Fruit fly (Drosophila melanogaster) whole organism, embryonic: ENCODE data around the gene Sgsh.

Experiments used
- Bgb ChIP-seq: fragments of 200-800 bp; sonication (Bioruptor generic); IDR thresholded peaks from 2 replicates; pipeline ENCODE4 v1.3.6; 2022; ENCODE audit warnings: missing biosample characterization, missing genetic modification characterization; ENCODE audit not compliant: partially characterized antibody
- Blimp-1 ChIP-seq: fragments of 200-800 bp; sonication (Bioruptor generic); optimal IDR thresholded peaks from 3 replicates; lab custom pipeline; 2018; ENCODE audit warnings: missing biosample characterization, missing genetic modification characterization, mild to moderate bottlenecking, moderate library complexity, missing genetic modification reagents
- CG10209 ChIP-seq: fragments of 200-800 bp; sonication (Bioruptor generic); optimal IDR thresholded peaks from 3 replicates; lab custom pipeline; 2017; ENCODE audit warnings: missing biosample characterization, mild to moderate bottlenecking, missing genetic modification characterization, missing genetic modification reagents
- CG10959 ChIP-seq: fragments of 200-800 bp; sonication (Bioruptor generic); IDR thresholded peaks from 2 replicates; pipeline ENCODE4 v1.3.6; 2022; ENCODE audit warnings: missing biosample characterization, missing genetic modification characterization
- CG12071 ChIP-seq: fragments of 200-800 bp; sonication (Bioruptor generic); optimal IDR thresholded peaks from 3 replicates; lab custom pipeline; 2018; ENCODE audit warnings: missing biosample characterization, mild to moderate bottlenecking, missing genetic modification characterization
- CG12299 ChIP-seq: fragments of 200-800 bp; sonication (Bioruptor generic); optimal IDR thresholded peaks from 2 replicates; lab custom pipeline; 2018; ENCODE audit warnings: missing biosample characterization, mild to moderate bottlenecking, missing genetic modification characterization
- CG14441 ChIP-seq: fragments of 200-800 bp; sonication (Bioruptor generic); IDR thresholded peaks from 2 replicates; pipeline ENCODE4 v1.3.6; 2022; ENCODE audit warnings: missing biosample characterization, missing genetic modification characterization
- CG14860 ChIP-seq: fragments of 200-800 bp; sonication (Bioruptor generic); IDR thresholded peaks from 3 replicates; pipeline ENCODE4 v1.3.6; 2022; ENCODE audit warnings: missing biosample characterization, missing genetic modification characterization; ENCODE audit not compliant: partially characterized antibody
- CG15011 ChIP-seq: fragments of 200-800 bp; sonication (Bioruptor generic); optimal IDR thresholded peaks from 3 replicates; lab custom pipeline; 2018; ENCODE audit warnings: missing biosample characterization, mild to moderate bottlenecking, missing genetic modification characterization
- CG17802 ChIP-seq: fragments of 200-800 bp; sonication (Bioruptor generic); optimal IDR thresholded peaks from 2 replicates; lab custom pipeline; 2018; ENCODE audit warnings: missing biosample characterization, mild to moderate bottlenecking, missing genetic modification characterization, moderate library complexity
- CG18619 ChIP-seq: fragments of 200-800 bp; sonication (Bioruptor generic); optimal IDR thresholded peaks from 3 replicates; lab custom pipeline; 2017; ENCODE audit warnings: missing biosample characterization, mild to moderate bottlenecking, missing genetic modification characterization
- CG2712 ChIP-seq: fragments of 200-800 bp; optimal IDR thresholded peaks from 3 replicates; lab custom pipeline; 2019; ENCODE audit warnings: missing biosample characterization, mild to moderate bottlenecking, missing genetic modification characterization, moderate library complexity
- CG34376 ChIP-seq: fragments of 200-800 bp; sonication (Bioruptor generic); optimal IDR thresholded peaks from 2 replicates; lab custom pipeline; 2018; ENCODE audit warnings: missing biosample characterization, mild to moderate bottlenecking, missing genetic modification characterization
- CG6683 ChIP-seq: fragments of 200-800 bp; sonication (Bioruptor generic); optimal IDR thresholded peaks from 2 replicates; lab custom pipeline; 2017; ENCODE audit warnings: missing biosample characterization, mild to moderate bottlenecking, missing genetic modification characterization, missing genetic modification reagents
- CG6813 ChIP-seq: fragments of 200-800 bp; sonication (Bioruptor generic); optimal IDR thresholded peaks from 2 replicates; lab custom pipeline; 2017; ENCODE audit warnings: missing biosample characterization, missing genetic modification characterization, mild to moderate bottlenecking, moderate library complexity, missing genetic modification reagents
- CG8388 ChIP-seq: fragments of 200-800 bp; sonication (Bioruptor generic); optimal IDR thresholded peaks from 2 replicates; lab custom pipeline; 2019; ENCODE audit warnings: missing biosample characterization, mild to moderate bottlenecking, missing genetic modification characterization, moderate library complexity
- CoRest ChIP-seq: fragments of 200-800 bp; sonication (Bioruptor generic); optimal IDR thresholded peaks from 3 replicates; lab custom pipeline; 2018; ENCODE audit warnings: missing biosample characterization, mild to moderate bottlenecking, missing genetic modification characterization, moderate library complexity
- Dbx ChIP-seq: fragments of 200-800 bp; sonication (Bioruptor generic); IDR thresholded peaks from 3 replicates; pipeline ENCODE4 v1.3.6; 2022; ENCODE audit warnings: missing biosample characterization, missing genetic modification characterization
- E2f1 ChIP-seq: fragments of 200-800 bp; sonication (Bioruptor generic); IDR thresholded peaks from 2 replicates; pipeline ENCODE4 v1.3.6; 2022; ENCODE audit warnings: missing biosample characterization, missing genetic modification characterization
- ERR ChIP-seq: fragments of 200-800 bp; sonication (Bioruptor generic); optimal IDR thresholded peaks from 2 replicates; lab custom pipeline; 2016; ENCODE audit warnings: missing biosample characterization, missing genetic modification characterization
- Fer3 ChIP-seq: fragments of 200-800 bp; sonication (Bioruptor generic); optimal IDR thresholded peaks from 2 replicates; lab custom pipeline; 2018; ENCODE audit warnings: missing biosample characterization, mild to moderate bottlenecking, missing genetic modification characterization, moderate library complexity
- HLH3B ChIP-seq: fragments of 200-800 bp; sonication (Bioruptor generic); IDR thresholded peaks from 2 replicates; pipeline ENCODE4 v1.3.6; 2022; ENCODE audit warnings: missing biosample characterization, missing genetic modification characterization
- HLHmδ ChIP-seq: fragments of 200-800 bp; sonication (Bioruptor generic); optimal IDR thresholded peaks from 2 replicates; lab custom pipeline; 2018; ENCODE audit warnings: missing biosample characterization, mild to moderate bottlenecking, missing genetic modification characterization, moderate library complexity
- Meics ChIP-seq: fragments of 200-800 bp; sonication (Bioruptor generic); optimal IDR thresholded peaks from 2 replicates; lab custom pipeline; 2017; ENCODE audit warnings: missing biosample characterization, mild to moderate bottlenecking, missing genetic modification characterization
- Sox102F ChIP-seq: fragments of 200-800 bp; sonication (Bioruptor generic); optimal IDR thresholded peaks from 2 replicates; lab custom pipeline; 2018; ENCODE audit warnings: missing biosample characterization, mild to moderate bottlenecking, missing genetic modification characterization, moderate library complexity
- Xrp1 ChIP-seq: fragments of 200-800 bp; sonication (Bioruptor generic); IDR thresholded peaks from 2 replicates; pipeline ENCODE4 v1.3.6; 2022; ENCODE audit warnings: missing biosample characterization, missing genetic modification characterization
- YL-1 ChIP-seq: fragments of 200-800 bp; sonication (Bioruptor generic); optimal IDR thresholded peaks from 3 replicates; lab custom pipeline; 2017; ENCODE audit warnings: missing biosample characterization, mild to moderate bottlenecking, missing genetic modification characterization
- ash1 ChIP-seq: fragments of 200-800 bp; sonication (Bioruptor generic); optimal IDR thresholded peaks from 2 replicates; lab custom pipeline; 2018; ENCODE audit warnings: missing biosample characterization, mild to moderate bottlenecking, missing genetic modification characterization
- bigmax ChIP-seq: fragments of 200-800 bp; sonication (Bioruptor generic); optimal IDR thresholded peaks from 2 replicates; lab custom pipeline; 2018; ENCODE audit warnings: missing biosample characterization, mild to moderate bottlenecking, missing genetic modification characterization
- btn ChIP-seq: fragments of 200-800 bp; sonication (Bioruptor generic); optimal IDR thresholded peaks from 2 replicates; lab custom pipeline; 2016; ENCODE audit warnings: missing biosample characterization, missing genetic modification characterization
- chm ChIP-seq: fragments of 200-800 bp; sonication (Bioruptor generic); IDR thresholded peaks from 2 replicates; pipeline ENCODE4 v1.3.6; 2022; ENCODE audit warnings: missing biosample characterization, missing genetic modification characterization
- cwo ChIP-seq: fragments of 200-800 bp; sonication (Bioruptor generic); optimal IDR thresholded peaks from 3 replicates; lab custom pipeline; 2017; ENCODE audit warnings: missing biosample characterization, missing genetic modification characterization, mild to moderate bottlenecking, moderate library complexity, missing genetic modification reagents
- dimm ChIP-seq: fragments of 200-800 bp; sonication (Bioruptor generic); IDR thresholded peaks from 2 replicates; pipeline ENCODE4 v1.3.6; 2022; ENCODE audit warnings: missing biosample characterization, missing genetic modification characterization
- exex ChIP-seq: fragments of 200-800 bp; sonication (Bioruptor generic); optimal IDR thresholded peaks from 4 replicates; lab custom pipeline; 2018; ENCODE audit warnings: missing biosample characterization, mild to moderate bottlenecking, missing genetic modification characterization, moderate library complexity
- ftz-f1 ChIP-seq: fragments of 200-800 bp; sonication (Bioruptor generic); optimal IDR thresholded peaks from 2 replicates; lab custom pipeline; 2016; ENCODE audit warnings: missing biosample characterization, missing genetic modification characterization
- gfzf ChIP-seq: fragments of 200-800 bp; sonication (Bioruptor generic); optimal IDR thresholded peaks from 2 replicates; lab custom pipeline; 2016; ENCODE audit warnings: missing biosample characterization, mild to moderate bottlenecking, missing genetic modification characterization, moderate library complexity
- gsb-n ChIP-seq: fragments of 200-800 bp; sonication (Bioruptor generic); optimal IDR thresholded peaks from 3 replicates; lab custom pipeline; 2018; ENCODE audit warnings: missing biosample characterization, mild to moderate bottlenecking, missing genetic modification characterization
- ham ChIP-seq: fragments of 200-800 bp; sonication (Bioruptor generic); IDR thresholded peaks from 2 replicates; pipeline ENCODE4 v1.3.6; 2022; ENCODE audit warnings: missing biosample characterization, missing genetic modification characterization
- hb ChIP-seq: fragments of 200-800 bp; sonication (Bioruptor generic); IDR thresholded peaks from 3 replicates; pipeline ENCODE4 v1.3.6; 2022; ENCODE audit warnings: missing biosample characterization, missing genetic modification characterization; ENCODE audit not compliant: partially characterized antibody
- knrl ChIP-seq: fragments of 200-800 bp; sonication (Bioruptor generic); IDR thresholded peaks from 3 replicates; pipeline ENCODE4 v1.3.6; 2022; ENCODE audit warnings: missing biosample characterization, missing genetic modification characterization; ENCODE audit not compliant: partially characterized antibody
- peb ChIP-seq: fragments of 200-800 bp; sonication (Bioruptor generic); IDR thresholded peaks from 2 replicates; pipeline ENCODE4 v1.3.6; 2022; ENCODE audit warnings: missing biosample characterization, missing genetic modification characterization
- ranshi ChIP-seq: fragments of 200-800 bp; sonication (Bioruptor generic); IDR thresholded peaks from 2 replicates; pipeline ENCODE4 v1.3.6; 2022; ENCODE audit warnings: missing biosample characterization, missing genetic modification characterization
- repo ChIP-seq: fragments of 200-800 bp; sonication (Bioruptor generic); optimal IDR thresholded peaks from 2 replicates; lab custom pipeline; 2016; ENCODE audit warnings: missing biosample characterization, missing genetic modification characterization
- sisA ChIP-seq: fragments of 200-800 bp; sonication (Bioruptor generic); IDR thresholded peaks from 2 replicates; pipeline ENCODE4 v1.3.6; 2022; ENCODE audit warnings: missing biosample characterization, missing genetic modification characterization
- sna ChIP-seq: fragments of 200-800 bp; sonication (Bioruptor generic); IDR thresholded peaks from 2 replicates; pipeline ENCODE4 v1.3.6; 2022; ENCODE audit warnings: missing biosample characterization, missing genetic modification characterization; ENCODE audit not compliant: partially characterized antibody
- stwl ChIP-seq: fragments of 200-800 bp; sonication (Bioruptor generic); optimal IDR thresholded peaks from 3 replicates; lab custom pipeline; 2018; ENCODE audit warnings: missing biosample characterization, mild to moderate bottlenecking, missing genetic modification characterization, moderate library complexity
- tgo ChIP-seq: fragments of 200-800 bp; sonication (Bioruptor generic); IDR thresholded peaks from 3 replicates; pipeline ENCODE4 v1.3.6; 2022; ENCODE audit warnings: missing biosample characterization, missing genetic modification characterization
- tio ChIP-seq: fragments of 200-800 bp; sonication (Bioruptor generic); optimal IDR thresholded peaks from 2 replicates; lab custom pipeline; 2017; ENCODE audit warnings: missing biosample characterization, missing genetic modification characterization, inconsistent platforms

Sgsh gene

dm6 chr3R:18928918-18929705 is 16.4 kb upstream of the Sgsh start, which contains the start of gene CG42613 (continued):
- no peak for TF ChIP-seq YL-1 (GFP tag; lab: Kevin White, UChicago)
- peak; percentile 64 for TF ChIP-seq HLH3B
- no peak for TF ChIP-seq knrl (GFP tag; lab: Robert Waterston, UW)
- TF ChIP-seq CoRest (tag; lab: Kevin White, UChicago) = peak; percentile 71
- TF ChIP-seq dimm (GFP tag; lab: Robert Waterston, UW) = no peak; the same call in 1 of the 2 replicates
- TF ChIP-seq CG8388 = peak; percentile 58
- TF ChIP-seq Blimp-1 (GFP tag; lab: Kevin White, UChicago) = no peak
- TF ChIP-seq stwl (tag; lab: Kevin White, UChicago) = peak; percentile 98
- TF ChIP-seq CG6813 (GFP tag; lab: Kevin White, UChicago) = peak; percentile 74
- TF ChIP-seq gfzf (GFP tag; lab: Kevin White, UChicago) = peak; percentile 1
- peak; percentile 69 for TF ChIP-seq Fer3 (tag; lab: Kevin White, UChicago)
- peak; percentile 49 for TF ChIP-seq sisA (GFP tag; lab: Robert Waterston, UW)
- peak; percentile 45 for TF ChIP-seq E2f1
- no peak for TF ChIP-seq CG12299 (tag; lab: Kevin White, UChicago)
- TF ChIP-seq Meics (GFP tag; lab: Kevin White, UChicago) = peak; percentile 87
- TF ChIP-seq Xrp1 (GFP tag; lab: Robert Waterston, UW) = peak; percentile 5; the same call in 1 of the 2 replicates
- TF ChIP-seq exex (tag; lab: Kevin White, UChicago) = no peak
- peak; percentile 42; the same call in 1 of the 2 replicates for TF ChIP-seq peb (GFP tag; lab: Robert Waterston, UW)
- peak; percentile 14 for TF ChIP-seq bigmax (GFP tag; lab: Kevin White, UChicago)
- peak; percentile 72 for TF ChIP-seq CG10209 (GFP tag; lab: Kevin White, UChicago)
- no peak for TF ChIP-seq ash1
- TF ChIP-seq CG17802 (tag; lab: Kevin White, UChicago) = peak; percentile 77
- no peak for TF ChIP-seq repo
- TF ChIP-seq hb = no peak
- peak; percentile 17 for TF ChIP-seq Sox102F (GFP tag; lab: Kevin White, UChicago)
- peak; percentile 84 for TF ChIP-seq CG12071 (GFP tag; lab: Kevin White, UChicago)
- TF ChIP-seq ham (GFP tag; lab: Robert Waterston, UW) = no peak
- no peak for TF ChIP-seq ERR (GFP tag; lab: Kevin White, UChicago)
- TF ChIP-seq Bgb (GFP tag; lab: Robert Waterston, UW) = peak; percentile 63
- peak; percentile 56 for TF ChIP-seq tio
- no peak for TF ChIP-seq tgo (GFP tag; lab: Robert Waterston, UW)
- peak; percentile 64 for TF ChIP-seq CG18619 (GFP tag; lab: Kevin White, UChicago)
- TF ChIP-seq CG10959 (GFP tag; lab: Robert Waterston, UW) = peak; percentile 63; the same call in 1 of the 2 replicates
- peak; percentile 61 for TF ChIP-seq gsb-n (tag; lab: Kevin White, UChicago)
- no peak for TF ChIP-seq sna (GFP tag; lab: Robert Waterston, UW)
- peak; percentile 96 for TF ChIP-seq HLHmδ (GFP tag; lab: Kevin White, UChicago)
- TF ChIP-seq CG34376 (GFP tag; lab: Kevin White, UChicago) = peak; percentile 21
- no peak for TF ChIP-seq btn
- TF ChIP-seq chm (GFP tag; lab: Robert Waterston, UW) = peak; percentile 91
- TF ChIP-seq CG14860 (GFP tag; lab: Robert Waterston, UW) = no peak
- TF ChIP-seq ftz-f1 = no peak
- TF ChIP-seq Dbx (GFP tag; lab: Robert Waterston, UW) = peak; percentile 49; the same call in 2 of the 3 replicates
- TF ChIP-seq CG14441 (GFP tag; lab: Robert Waterston, UW) = peak; percentile 63
- TF ChIP-seq CG2712 (tag; lab: Kevin White, UChicago) = peak; percentile 44
- TF ChIP-seq cwo (GFP tag; lab: Kevin White, UChicago) = no peak
- peak; percentile 24 for TF ChIP-seq CG6683 (GFP tag; lab: Kevin White, UChicago)
- TF ChIP-seq CG15011 (GFP tag; lab: Kevin White, UChicago) = no peak
- peak; percentile 50 for TF ChIP-seq ranshi
